Fruit fly (Drosophila melanogaster) whole organism, wandering third instar larva: ENCODE data around the gene CG32267.

ENCODE experiments used
- Dfd ChIP-seq: fragments of >200 bp; optimal IDR thresholded peaks from 2 replicates; lab custom pipeline; 2017; ENCODE audit warnings: missing biosample characterization, missing genetic modification characterization
- Myc ChIP-seq: fragments of >200 bp; optimal IDR thresholded peaks from 2 replicates; lab custom pipeline; 2017
- br ChIP-seq: fragments of 200-800 bp; sonication (Bioruptor generic); optimal IDR thresholded peaks from 2 replicates; lab custom pipeline; 2016; ENCODE audit warnings: missing biosample characterization, missing genetic modification characterization
- foxo ChIP-seq, 2 experiments: fragments of 200-800 bp; sonication (Bioruptor generic); optimal IDR thresholded peaks; 2 replicates in 1 of 2; 3 replicates in 1 of 2; lab custom pipeline; 2016 to 2017; ENCODE audit warnings: missing biosample characterization in 2 of 2, missing genetic modification characterization in 2 of 2
- psq ChIP-seq: fragments of 200-800 bp; sonication (Bioruptor generic); optimal IDR thresholded peaks from 3 replicates; lab custom pipeline; 2017; ENCODE audit warnings: missing biosample characterization, mild to moderate bottlenecking, missing genetic modification characterization, moderate library complexity

dm6 chr3L:3466200-3466599 lies 5.7 kb downstream of the CG32267 start, which contains the start of gene CycJ:
- TF ChIP-seq psq (GFP tag; lab: Kevin White, UChicago): no peak
- no peak for TF ChIP-seq br (GFP tag; lab: Kevin White, UChicago)
- no peak for TF ChIP-seq Dfd (GFP tag; lab: Kevin White, UChicago)
- TF ChIP-seq Myc (lab: Kevin White, UChicago): no peak
- TF ChIP-seq foxo (GFP tag; optimal IDR thresholded peaks at IDR 0.05; lab: Kevin White, UChicago): no peak
